Worm (Caenorhabditis elegans) whole organism, L1 larva: ENCODE data around the gene C50D2.10.

Experiments used
- ama-1 ChIP-seq: fragments of 150-350 bp; optimal IDR thresholded peaks from 2 replicates; lab custom pipeline; 2014
- ceh-82 ChIP-seq, 3 experiments: fragments of 150-350 bp in 1 of 3; sonication (generic microtip) in 2 of 3; optimal IDR thresholded peaks; 2 replicates each; lab custom pipeline; 2014 to 2017; ENCODE audit warnings: missing biosample characterization in 3 of 3, missing genetic modification characterization in 3 of 3
- efl-3 ChIP-seq: fragments of 200-800 bp; sonication (Bioruptor generic); optimal IDR thresholded peaks from 2 replicates; lab custom pipeline; 2018; ENCODE audit warnings: mild to moderate bottlenecking, missing genetic modification characterization, missing compliant biosample characterization
- elt-3 ChIP-seq, 6 experiments: fragments of 150-350 bp in 1 of 6; sonication (generic microtip); optimal IDR thresholded peaks; 2 replicates each; lab custom pipeline; 2017 to 2018; ENCODE audit warnings: missing biosample characterization in 6 of 6, missing genetic modification characterization in 6 of 6, inconsistent platforms in 1 of 6
- fkh-10 ChIP-seq: sonication (generic microtip); optimal IDR thresholded peaks from 2 replicates; lab custom pipeline; 2017; ENCODE audit warnings: missing biosample characterization, missing genetic modification reagents, missing genetic modification characterization
- lin-13 ChIP-seq: fragments of 150-350 bp; optimal IDR thresholded peaks from 2 replicates; lab custom pipeline; 2014; ENCODE audit warnings: missing biosample characterization, missing genetic modification reagents, missing genetic modification characterization
- snu-23 ChIP-seq: sonication (generic microtip); optimal IDR thresholded peaks from 2 replicates; lab custom pipeline; 2016; ENCODE audit warnings: missing genetic modification characterization, missing compliant biosample characterization
- sup-37 ChIP-seq: fragments of 200-800 bp; sonication (Bioruptor generic); optimal IDR thresholded peaks from 2 replicates; lab custom pipeline; 2018; ENCODE audit warnings: mild to moderate bottlenecking, missing genetic modification characterization, missing compliant biosample characterization
- unc-130 ChIP-seq: fragments of 150-350 bp; optimal IDR thresholded peaks from 2 replicates; lab custom pipeline; 2017; ENCODE audit warnings: missing biosample characterization, missing genetic modification characterization, inconsistent platforms
- ztf-11 ChIP-seq, 2 experiments: sonication (generic microtip); optimal IDR thresholded peaks; 2 replicates each; lab custom pipeline; 2016 to 2017; ENCODE audit warnings: missing genetic modification characterization in 2 of 2, missing biosample characterization in 1 of 2, missing compliant biosample characterization in 1 of 2

DNA sequence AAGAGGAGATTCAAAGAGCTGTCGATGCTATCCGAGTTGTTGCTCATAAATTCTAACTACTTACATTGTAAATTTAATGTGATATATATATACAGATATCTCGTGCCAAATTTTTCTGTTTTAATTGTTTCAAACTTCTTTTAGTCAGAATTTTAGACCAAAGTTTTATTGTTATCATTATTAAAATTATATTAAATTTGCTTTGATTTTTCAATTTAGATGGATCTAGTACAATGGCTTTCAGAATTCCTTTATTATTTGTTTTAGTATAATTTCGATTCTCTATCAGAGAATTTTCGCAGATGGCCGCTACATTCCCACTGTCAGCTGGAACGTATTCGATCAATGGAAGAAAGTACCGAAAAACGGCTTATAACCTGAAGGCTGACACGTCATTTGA, 41.6 kb upstream of the C50D2.10 start, which contains the start of gene ascc-1:
- TF ChIP-seq ama-1 (lab: Kevin White, UChicago) (no peak), ceh-82 (tag; optimal IDR thresholded peaks at IDR 0.05; lab: Kevin White, UChicago) (no peak), fkh-10 (no peak), efl-3 (GFP tag; lab: Kevin White, UChicago) (no peak), lin-13 (GFP tag; lab: Kevin White, UChicago) (no peak), unc-130 (tag; lab: Kevin White, UChicago) (no peak), sup-37 (GFP tag; lab: Kevin White, UChicago) (no peak), elt-3 (tag; optimal IDR thresholded peaks at IDR 0.05; lab: Kevin White, UChicago) (no peak), snu-23 (GFP tag; lab: Kevin White, UChicago) (no peak), ztf-11 (tag; optimal IDR thresholded peaks at IDR 0.05; lab: Kevin White, UChicago) (no peak)
